Fruit fly (Drosophila melanogaster): Measurements from ENCODE around the gene CG9917.
A peak's percentile ranks its signal among the peaks of the same experiment; 100 is the strongest.

Gene CG9917

dm6 chrX:16320197-16320921 is 2.7 kb downstream of the CG9917 start, which contains the start of gene Cyp1 (continued):
- TF ChIP-seq CG12391 (tag; optimal IDR thresholded peaks at IDR 0.05): peak; percentile 19
- no peak for TF ChIP-seq gem (tag; optimal IDR thresholded peaks at IDR 0.05)
- TF ChIP-seq dan (GFP tag; IDR thresholded peaks at IDR 0.05): no peak
- TF ChIP-seq bowl (GFP tag; IDR thresholded peaks at IDR 0.05): no peak
- TF ChIP-seq pb (GFP tag; optimal IDR thresholded peaks at IDR 0.05): no peak
- TF ChIP-seq wdn (GFP tag; IDR thresholded peaks at IDR 0.05): peak; percentile 42; the same call in 1 of the 2 replicates
- 0 out of 3 replicates have a peak, but pooled peaks have one; percentile 35 for TF ChIP-seq sr (GFP tag; IDR thresholded peaks at IDR 0.05)
- no peak for TF ChIP-seq Hr39 (optimal IDR thresholded peaks at IDR 0.05)
- no peak for TF ChIP-seq MTF-1 (GFP tag; optimal IDR thresholded peaks at IDR 0.05; ENCODE audit: borderline replicate concordance)
- no peak for TF ChIP-seq Stat92E (GFP tag; optimal IDR thresholded peaks at IDR 0.05)
- TF ChIP-seq Ptx1 (GFP tag; IDR thresholded peaks at IDR 0.05): 0 out of 2 replicates have a peak, but pooled peaks have one; percentile 43
- peak; percentile 5 for TF ChIP-seq jumu (GFP tag; optimal IDR thresholded peaks at IDR 0.05)
- TF ChIP-seq mld (GFP tag; IDR thresholded peaks at IDR 0.05; ENCODE audit: partially characterized antibody): peak; percentile 77; the same call in 1 of the 3 replicates
- TF ChIP-seq lbe (GFP tag; optimal IDR thresholded peaks at IDR 0.05): no peak
- TF ChIP-seq tap (tag; optimal IDR thresholded peaks at IDR 0.05): no peak
- peak; percentile 87 for TF ChIP-seq Opbp (GFP tag; IDR thresholded peaks at IDR 0.05; ENCODE audit: partially characterized antibody)
- TF ChIP-seq CG15011 (GFP tag; optimal IDR thresholded peaks at IDR 0.05): no peak
- no peak for TF ChIP-seq CG8089 (GFP tag; optimal IDR thresholded peaks at IDR 0.05)
- TF ChIP-seq CG10274 (GFP tag; optimal IDR thresholded peaks at IDR 0.05): no peak
- no peak for TF ChIP-seq danr (GFP tag; IDR thresholded peaks at IDR 0.05)
- TF ChIP-seq CG6813 (GFP tag; optimal IDR thresholded peaks at IDR 0.05): no peak
- no peak for TF ChIP-seq TFAM (GFP tag; optimal IDR thresholded peaks at IDR 0.05)
- no peak for TF ChIP-seq salm (tag; optimal IDR thresholded peaks at IDR 0.05)
- TF ChIP-seq CG31388 (GFP tag; optimal IDR thresholded peaks at IDR 0.05): no peak
- TF ChIP-seq zfh2 (GFP tag; optimal IDR thresholded peaks at IDR 0.05): peak; percentile 42
- no peak for TF ChIP-seq CG7839 (tag; optimal IDR thresholded peaks at IDR 0.05)
- TF ChIP-seq Ada2b (GFP tag; IDR thresholded peaks at IDR 0.05): 0 out of 2 replicates have a peak, but pooled peaks have one; percentile 31
- TF ChIP-seq CG8281 (tag; optimal IDR thresholded peaks at IDR 0.05): no peak
- no peak for TF ChIP-seq h (optimal IDR thresholded peaks at IDR 0.05)
- 0 out of 3 replicates have a peak, but pooled peaks have one; percentile 29 for TF ChIP-seq otp (GFP tag; IDR thresholded peaks at IDR 0.05)
- no peak for TF ChIP-seq CG30431 (GFP tag; optimal IDR thresholded peaks at IDR 0.05)
- no peak for TF ChIP-seq Fer2 (tag; optimal IDR thresholded peaks at IDR 0.05)
- TF ChIP-seq Hr78 (GFP tag; optimal IDR thresholded peaks at IDR 0.05): no peak
- TF ChIP-seq CG17359 (tag; optimal IDR thresholded peaks at IDR 0.05): peak; percentile 15
- TF ChIP-seq CG2199 (GFP tag; IDR thresholded peaks at IDR 0.05): no peak
- 0 out of 3 replicates have a peak, but pooled peaks have one; percentile 40 for TF ChIP-seq jigr1 (GFP tag; IDR thresholded peaks at IDR 0.05)
- TF ChIP-seq HLHmδ (GFP tag; optimal IDR thresholded peaks at IDR 0.05): peak; percentile 31
- TF ChIP-seq CG4328 (GFP tag; optimal IDR thresholded peaks at IDR 0.05): no peak
- no peak for TF ChIP-seq CG17612 (GFP tag; IDR thresholded peaks at IDR 0.05)
- TF ChIP-seq repo (GFP tag; optimal IDR thresholded peaks at IDR 0.05): peak; percentile 6
- TF ChIP-seq CG3726 (GFP tag; IDR thresholded peaks at IDR 0.05): no peak
- TF ChIP-seq zen (tag; optimal IDR thresholded peaks at IDR 0.05): no peak
- peak; percentile 61; the same call in 2 of the 3 replicates for TF ChIP-seq gce (GFP tag; IDR thresholded peaks at IDR 0.05)
- no peak for TF ChIP-seq CG18011 (GFP tag; optimal IDR thresholded peaks at IDR 0.05)
- no peak for TF ChIP-seq odd (GFP tag; optimal IDR thresholded peaks at IDR 0.05)
- TF ChIP-seq maf-S (GFP tag; optimal IDR thresholded peaks at IDR 0.05): no peak
- TF ChIP-seq CG8944 (GFP tag; optimal IDR thresholded peaks at IDR 0.05): no peak
- peak; percentile 18 for TF ChIP-seq mam (GFP tag; optimal IDR thresholded peaks at IDR 0.05)
- TF ChIP-seq ttk (GFP tag; IDR thresholded peaks at IDR 0.05): no peak
- TF ChIP-seq Side (GFP tag; optimal IDR thresholded peaks at IDR 0.05): peak; percentile 12
